Fruit fly (Drosophila melanogaster) whole organism, embryonic: Measurements from ENCODE around the gene Nubpl.

Experiments
- ATbp ChIP-seq: fragments of 200-800 bp; sonication (Bioruptor generic); optimal IDR thresholded peaks from 2 replicates; lab custom pipeline; 2017; ENCODE audit warnings: missing biosample characterization, mild to moderate bottlenecking, missing genetic modification characterization, missing genetic modification reagents
- BEAF-32 ChIP-seq: fragments of 200-800 bp; sonication (Bioruptor generic); optimal IDR thresholded peaks from 3 replicates; lab custom pipeline; 2017; ENCODE audit warnings: missing biosample characterization, missing genetic modification characterization, mild to moderate bottlenecking, moderate library complexity, missing genetic modification reagents
- C15 ChIP-seq: fragments of 200-800 bp; sonication (Bioruptor generic); IDR thresholded peaks from 3 replicates; pipeline ENCODE4 v1.3.6; 2022; ENCODE audit warnings: missing biosample characterization, missing genetic modification characterization
- CG1024 ChIP-seq: fragments of 200-800 bp; sonication (Bioruptor generic); IDR thresholded peaks from 2 replicates; pipeline ENCODE4 v1.3.6; 2022; ENCODE audit warnings: missing biosample characterization, missing genetic modification characterization
- CG11247 ChIP-seq: fragments of 200-800 bp; sonication (Bioruptor generic); IDR thresholded peaks from 2 replicates; pipeline ENCODE4 v1.3.6; 2022; ENCODE audit warnings: missing biosample characterization, missing genetic modification characterization
- CG11560 ChIP-seq: fragments of 200-800 bp; sonication (Bioruptor generic); IDR thresholded peaks from 3 replicates; pipeline ENCODE4 v1.3.6; 2022; ENCODE audit warnings: missing biosample characterization, missing genetic modification characterization
- CG14667 ChIP-seq: fragments of 200-800 bp; sonication (Bioruptor generic); IDR thresholded peaks from 2 replicates; pipeline ENCODE4 v1.3.6; 2022; ENCODE audit warnings: missing biosample characterization, missing genetic modification characterization
- CG14860 ChIP-seq: fragments of 200-800 bp; sonication (Bioruptor generic); IDR thresholded peaks from 3 replicates; pipeline ENCODE4 v1.3.6; 2022; ENCODE audit warnings: missing biosample characterization, missing genetic modification characterization; ENCODE audit not compliant: partially characterized antibody
- CG1603 ChIP-seq: fragments of 200-800 bp; sonication (Bioruptor generic); optimal IDR thresholded peaks from 2 replicates; lab custom pipeline; 2019; ENCODE audit warnings: missing biosample characterization, mild to moderate bottlenecking, missing genetic modification characterization, moderate library complexity
- CG17802 ChIP-seq: fragments of 200-800 bp; sonication (Bioruptor generic); optimal IDR thresholded peaks from 2 replicates; lab custom pipeline; 2018; ENCODE audit warnings: missing biosample characterization, mild to moderate bottlenecking, missing genetic modification characterization, moderate library complexity
- CG2712 ChIP-seq: fragments of 200-800 bp; optimal IDR thresholded peaks from 3 replicates; lab custom pipeline; 2019; ENCODE audit warnings: missing biosample characterization, mild to moderate bottlenecking, missing genetic modification characterization, moderate library complexity
- CG30020 ChIP-seq: fragments of 200-800 bp; optimal IDR thresholded peaks from 2 replicates; lab custom pipeline; 2019; ENCODE audit warnings: missing biosample characterization, mild to moderate bottlenecking, missing genetic modification characterization, moderate library complexity
- CG7357 ChIP-seq: fragments of 200-800 bp; sonication (Bioruptor generic); IDR thresholded peaks from 3 replicates; pipeline ENCODE4 v1.3.6; 2022; ENCODE audit warnings: missing biosample characterization, missing genetic modification characterization
- CG7963 ChIP-seq: fragments of 200-800 bp; sonication (Bioruptor generic); IDR thresholded peaks from 3 replicates; pipeline ENCODE4 v1.3.6; 2022; ENCODE audit warnings: missing biosample characterization, missing genetic modification characterization; ENCODE audit not compliant: partially characterized antibody
- CG9215 ChIP-seq: fragments of 200-800 bp; sonication (Bioruptor generic); IDR thresholded peaks from 2 replicates; pipeline ENCODE4 v1.3.6; 2022; ENCODE audit warnings: missing biosample characterization, missing genetic modification characterization
- Dref ChIP-seq: fragments of 200-800 bp; sonication (Bioruptor generic); IDR thresholded peaks from 2 replicates; pipeline ENCODE4 v1.3.6; 2022; ENCODE audit warnings: missing biosample characterization, missing genetic modification characterization
- E2f1 ChIP-seq: fragments of 200-800 bp; sonication (Bioruptor generic); IDR thresholded peaks from 2 replicates; pipeline ENCODE4 v1.3.6; 2022; ENCODE audit warnings: missing biosample characterization, missing genetic modification characterization
- HHEX ChIP-seq: fragments of 200-800 bp; sonication (Bioruptor generic); optimal IDR thresholded peaks from 3 replicates; lab custom pipeline; 2017; ENCODE audit warnings: missing biosample characterization, mild to moderate bottlenecking, missing genetic modification characterization, missing genetic modification reagents
- Nf-YB ChIP-seq: fragments of 200-800 bp; sonication (Bioruptor generic); optimal IDR thresholded peaks from 3 replicates; lab custom pipeline; 2019; ENCODE audit warnings: missing biosample characterization, mild to moderate bottlenecking, missing genetic modification characterization, moderate library complexity
- Rx ChIP-seq: fragments of 200-800 bp; sonication (Bioruptor generic); IDR thresholded peaks from 2 replicates; pipeline ENCODE4 v1.3.6; 2022; ENCODE audit warnings: missing biosample characterization, missing genetic modification characterization
- Usf ChIP-seq: fragments of 200-800 bp; sonication (Bioruptor generic); optimal IDR thresholded peaks from 2 replicates; lab custom pipeline; 2017; ENCODE audit warnings: missing genotype, missing biosample characterization, missing genetic modification characterization
- ap ChIP-seq: fragments of 200-800 bp; sonication (Bioruptor generic); IDR thresholded peaks from 2 replicates; pipeline ENCODE4 v1.3.6; 2022; ENCODE audit warnings: missing biosample characterization, missing genetic modification characterization
- ase ChIP-seq: fragments of 200-800 bp; sonication (Bioruptor generic); IDR thresholded peaks from 3 replicates; pipeline ENCODE4 v1.3.6; 2022; ENCODE audit warnings: missing biosample characterization, missing genetic modification characterization
- cas ChIP-seq: fragments of 200-800 bp; sonication (Bioruptor generic); IDR thresholded peaks from 2 replicates; pipeline ENCODE4 v1.3.6; 2022; ENCODE audit warnings: missing biosample characterization, missing genetic modification characterization
- dan ChIP-seq: fragments of 200-800 bp; sonication (Bioruptor generic); IDR thresholded peaks from 2 replicates; pipeline ENCODE4 v1.3.6; 2022; ENCODE audit warnings: missing biosample characterization, missing genetic modification characterization
- dati ChIP-seq: fragments of 200-800 bp; sonication (Bioruptor generic); IDR thresholded peaks from 2 replicates; pipeline ENCODE4 v1.3.6; 2022; ENCODE audit warnings: missing biosample characterization, missing genetic modification characterization
- gt ChIP-seq: fragments of 200-800 bp; sonication (Bioruptor generic); IDR thresholded peaks from 2 replicates; pipeline ENCODE4 v1.3.6; 2022; ENCODE audit warnings: missing biosample characterization, missing genetic modification characterization
- knrl ChIP-seq: fragments of 200-800 bp; sonication (Bioruptor generic); IDR thresholded peaks from 3 replicates; pipeline ENCODE4 v1.3.6; 2022; ENCODE audit warnings: missing biosample characterization, missing genetic modification characterization; ENCODE audit not compliant: partially characterized antibody
- ranshi ChIP-seq: fragments of 200-800 bp; sonication (Bioruptor generic); IDR thresholded peaks from 2 replicates; pipeline ENCODE4 v1.3.6; 2022; ENCODE audit warnings: missing biosample characterization, missing genetic modification characterization
- rib ChIP-seq: fragments of 200-800 bp; sonication (Bioruptor generic); IDR thresholded peaks from 2 replicates; pipeline ENCODE4 v1.3.6; 2022; ENCODE audit warnings: missing biosample characterization, missing genetic modification characterization
- ssp ChIP-seq: fragments of 200-800 bp; sonication (Bioruptor generic); IDR thresholded peaks from 2 replicates; pipeline ENCODE4 v1.3.6; 2022; ENCODE audit warnings: missing biosample characterization, missing genetic modification characterization
- vnd ChIP-seq: fragments of 200-800 bp; sonication (Bioruptor generic); IDR thresholded peaks from 3 replicates; pipeline ENCODE4 v1.3.6; 2022; ENCODE audit warnings: missing biosample characterization, missing genetic modification characterization; ENCODE audit not compliant: partially characterized antibody

Gene Nubpl

DNA sequence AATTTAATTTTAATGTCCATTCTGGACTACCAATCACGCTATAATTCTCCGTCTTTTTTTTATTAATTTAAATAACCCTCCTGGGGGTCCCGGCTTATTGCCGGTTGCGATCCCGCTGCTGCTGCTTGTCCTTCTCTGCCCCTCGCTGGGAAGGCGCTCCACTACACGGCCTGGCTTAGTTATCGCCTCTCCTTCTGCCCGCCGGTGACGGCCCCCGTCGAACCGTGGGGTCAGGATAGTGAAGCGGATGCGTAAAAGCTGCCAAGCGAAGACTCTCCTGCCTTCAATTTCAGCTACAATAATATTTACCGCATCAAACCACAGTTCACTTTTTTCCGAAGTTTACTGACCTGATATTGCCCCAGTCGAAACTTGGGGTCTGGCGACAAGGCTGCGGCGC is 42.2 kb downstream of the Nubpl start:
- TF ChIP-seq Rx (0 out of 2 replicates have a peak, but pooled peaks have one; percentile 12), CG9215 (peak; percentile 34; the same call in 1 of the 2 replicates), CG14860 (GFP tag; lab: Robert Waterston, UW) (peak; percentile 28; the same call in 1 of the 3 replicates), rib (GFP tag; lab: Robert Waterston, UW) (no peak), CG11560 (peak; percentile 18; the same call in 1 of the 3 replicates), CG14667 (GFP tag; lab: Robert Waterston, UW) (0 out of 2 replicates have a peak, but pooled peaks have one; percentile 26), CG2712 (tag; lab: Kevin White, UChicago) (no peak), HHEX (GFP tag; lab: Kevin White, UChicago) (no peak), C15 (GFP tag; lab: Robert Waterston, UW) (0 out of 3 replicates have a peak, but pooled peaks have one; percentile 7), ssp (GFP tag; lab: Robert Waterston, UW) (peak; percentile 43; the same call in 1 of the 2 replicates), dati (GFP tag; lab: Robert Waterston, UW) (0 out of 2 replicates have a peak, but pooled peaks have one; percentile 11), ap (GFP tag; lab: Robert Waterston, UW) (0 out of 2 replicates have a peak, but pooled peaks have one; percentile 12), vnd (GFP tag; lab: Robert Waterston, UW) (peak; percentile 34; the same call in 2 of the 3 replicates), cas (GFP tag; lab: Robert Waterston, UW) (peak; percentile 28; the same call in 1 of the 2 replicates), BEAF-32 (GFP tag; lab: Kevin White, UChicago) (no peak), gt (GFP tag; lab: Robert Waterston, UW) (0 out of 2 replicates have a peak, but pooled peaks have one; percentile 13), Dref (GFP tag; lab: Robert Waterston, UW) (peak; percentile 34; the same call in 1 of the 2 replicates), CG7357 (0 out of 3 replicates have a peak, but pooled peaks have one; percentile 38), ATbp (GFP tag; lab: Kevin White, UChicago) (no peak), CG11247 (0 out of 2 replicates have a peak, but pooled peaks have one; percentile 55), ranshi (GFP tag; lab: Robert Waterston, UW) (peak; percentile 22; the same call in 1 of the 2 replicates), dan (GFP tag; lab: Robert Waterston, UW) (peak; percentile 54; the same call in 1 of the 2 replicates), knrl (peak; percentile 25; the same call in 2 of the 3 replicates), E2f1 (GFP tag; lab: Robert Waterston, UW) (0 out of 2 replicates have a peak, but pooled peaks have one; percentile 18), ase (GFP tag; lab: Robert Waterston, UW) (0 out of 3 replicates have a peak, but pooled peaks have one; percentile 30), Nf-YB (GFP tag; lab: Kevin White, UChicago) (no peak), CG7963 (GFP tag; lab: Robert Waterston, UW) (no peak)

- TF ChIP-seq CG1603 (tag; lab: Kevin White, UChicago), result peak; percentile 46
- peak; percentile 78; the same call in 1 of the 2 replicates for TF ChIP-seq CG1024
- TF ChIP-seq Usf, result no peak
- TF ChIP-seq CG30020 (tag; lab: Kevin White, UChicago), result peak; percentile 87
- TF ChIP-seq CG17802 (tag; lab: Kevin White, UChicago), result peak; percentile 98
- TF ChIP-seq ssp (GFP tag; lab: Robert Waterston, UW), result peak; percentile 77
Measured at dm6 chr2L:22292777-22293176, 53.1 kb downstream of the Nubpl start.
